Fruit fly (Drosophila melanogaster): ENCODE results near the gene CG13728.

- TF ChIP-seq ey (GFP tag; optimal IDR thresholded peaks at IDR 0.05): peak; percentile 65
- no peak for TF ChIP-seq Abd-B (GFP tag; optimal IDR thresholded peaks at IDR 0.05)
Measured at dm6 chr3L:17425132-17425713, 42.7 kb upstream of the CG13728 start, which contains the start of the genes Sec3 and COX7B.

Measured in whole organism, wandering third instar larva.